Worm (Caenorhabditis elegans) whole organism, L4 larva: ENCODE results near the gene tmc-2.

Source experiments
- F37D6.2 ChIP-seq: sonication (generic microtip); optimal IDR thresholded peaks from 2 replicates; lab custom pipeline; 2016; ENCODE audit warnings: mild to moderate bottlenecking, missing genetic modification characterization, missing compliant biosample characterization
- F44E2.7 ChIP-seq: fragments of 200-800 bp; sonication (Bioruptor generic); IDR thresholded peaks from 2 replicates; pipeline ENCODE4 v2.1.2; 2022; ENCODE audit warnings: missing genetic modification characterization, missing compliant biosample characterization
- F49E8.2 ChIP-seq: sonication (generic microtip); optimal IDR thresholded peaks from 2 replicates; lab custom pipeline; 2016; ENCODE audit warnings: missing compliant biosample characterization, mild to moderate bottlenecking, missing genetic modification characterization, borderline replicate concordance
- R02D3.7 ChIP-seq: fragments of 150-350 bp; sonication (generic microtip); optimal IDR thresholded peaks from 3 replicates; lab custom pipeline; 2014; ENCODE audit warnings: missing biosample characterization, missing genetic modification characterization
- Y105C5A.15 ChIP-seq: fragments of 200-800 bp; sonication (Bioruptor generic); IDR thresholded peaks from 2 replicates; pipeline ENCODE4 v1.3.6; 2022; ENCODE audit warnings: missing genetic modification characterization, missing compliant biosample characterization
- Y75B8A.6 ChIP-seq: fragments of 200-800 bp; sonication (Bioruptor generic); IDR thresholded peaks from 2 replicates; pipeline ENCODE4 v1.3.6; 2022; ENCODE audit warnings: missing genetic modification reagents, missing genetic modification characterization, missing compliant biosample characterization
- ZK546.5 ChIP-seq, 2 experiments: sonication (generic microtip); optimal IDR thresholded peaks; 2 replicates each; lab custom pipeline; 2017; ENCODE audit warnings: missing biosample characterization in 2 of 2, missing genetic modification characterization in 2 of 2
- aha-1 ChIP-seq: fragments of 150-350 bp; peaks from one replicate; lab custom pipeline; 2014; ENCODE audit warnings: missing biosample characterization, missing genetic modification characterization
- aly-2 ChIP-seq: sonication (generic microtip); optimal IDR thresholded peaks from 2 replicates; lab custom pipeline; 2018; ENCODE audit warnings: missing biosample characterization, missing genetic modification characterization
- attf-4 ChIP-seq: sonication (generic microtip); optimal IDR thresholded peaks from 3 replicates; lab custom pipeline; 2017; ENCODE audit warnings: missing biosample characterization, missing genetic modification characterization
- ceh-20 ChIP-seq: fragments of 200-800 bp; sonication (Bioruptor generic); IDR thresholded peaks from 2 replicates; pipeline ENCODE4 v1.3.6; 2022; ENCODE audit warnings: missing genetic modification reagents, missing genetic modification characterization, missing compliant biosample characterization
- ceh-32 ChIP-seq: sonication (generic microtip); optimal IDR thresholded peaks from 2 replicates; lab custom pipeline; 2016; ENCODE audit warnings: mild to moderate bottlenecking, missing genetic modification characterization, missing compliant biosample characterization; ENCODE audit not compliant: poor library complexity
- ceh-82 ChIP-seq: sonication (generic microtip); optimal IDR thresholded peaks from 2 replicates; lab custom pipeline; 2017; ENCODE audit warnings: missing biosample characterization, missing genetic modification characterization
- daf-12 ChIP-seq: fragments of 150-350 bp; optimal IDR thresholded peaks from 2 replicates; lab custom pipeline; 2014; ENCODE audit warnings: missing biosample characterization, missing genetic modification reagents, missing genetic modification characterization
- daf-16 ChIP-seq, 3 experiments: sonication (generic microtip); optimal IDR thresholded peaks; 2 replicates each; lab custom pipeline; 2016 to 2017; ENCODE audit warnings: missing genetic modification characterization in 3 of 3, missing genetic modification reagents in 3 of 3, mild to moderate bottlenecking in 2 of 3, missing compliant biosample characterization in 2 of 3, missing biosample characterization in 1 of 3, moderate library complexity in 1 of 3
- daf-8 ChIP-seq: fragments of 200-800 bp; sonication (Bioruptor generic); IDR thresholded peaks from 2 replicates; pipeline ENCODE4 v1.3.6; 2022; ENCODE audit warnings: missing genetic modification characterization, missing compliant biosample characterization
- dmd-6 ChIP-seq: fragments of 200-800 bp; sonication (Bioruptor generic); IDR thresholded peaks from 2 replicates; pipeline ENCODE4 v1.3.6; 2022; ENCODE audit warnings: missing genetic modification reagents, missing genetic modification characterization, missing compliant biosample characterization
- dmd-9 ChIP-seq: fragments of 200-800 bp; sonication (Bioruptor generic); IDR thresholded peaks from 2 replicates; pipeline ENCODE4 v1.3.6; 2022; ENCODE audit warnings: missing genetic modification reagents, missing genetic modification characterization, missing compliant biosample characterization
- dve-1 ChIP-seq: sonication (generic microtip); optimal IDR thresholded peaks from 2 replicates; lab custom pipeline; 2017; ENCODE audit warnings: antibody characterized with exemption, mild to moderate bottlenecking, missing genetic modification characterization, missing compliant biosample characterization; ENCODE audit not compliant: insufficient read depth
- hlh-11 ChIP-seq: fragments of 200-800 bp; sonication (Bioruptor generic); optimal IDR thresholded peaks from 2 replicates; lab custom pipeline; 2018; ENCODE audit warnings: mild to moderate bottlenecking, missing genetic modification characterization, missing compliant biosample characterization
- hlh-30 ChIP-seq: sonication (generic microtip); optimal IDR thresholded peaks from 2 replicates; lab custom pipeline; 2017; ENCODE audit warnings: antibody characterized with exemption, mild to moderate bottlenecking, missing genetic modification characterization, missing compliant biosample characterization; ENCODE audit not compliant: insufficient read depth
- hmg-1.1 ChIP-seq: fragments of 200-800 bp; sonication (Bioruptor generic); IDR thresholded peaks from 2 replicates; pipeline ENCODE4 v1.3.6; 2022; ENCODE audit warnings: missing genetic modification reagents, missing genetic modification characterization, missing compliant biosample characterization
- lin-1 ChIP-seq: fragments of 200-800 bp; sonication (Bioruptor generic); IDR thresholded peaks from 2 replicates; pipeline ENCODE4 v1.3.6; 2022; ENCODE audit warnings: missing genetic modification reagents, missing genetic modification characterization, missing compliant biosample characterization
- lin-15B ChIP-seq: fragments of 150-350 bp; sonication (generic microtip); optimal IDR thresholded peaks from 3 replicates; lab custom pipeline; 2014; ENCODE audit warnings: missing biosample characterization, missing genetic modification characterization
- lin-29 ChIP-seq: fragments of 200-800 bp; sonication (Bioruptor generic); IDR thresholded peaks from 2 replicates; pipeline ENCODE4 v1.3.6; 2022; ENCODE audit warnings: missing genetic modification reagents, missing genetic modification characterization, missing compliant biosample characterization
- lin-38 ChIP-seq: fragments of 200-800 bp; sonication (Bioruptor generic); IDR thresholded peaks from 2 replicates; pipeline ENCODE4 v1.3.6; 2022; ENCODE audit warnings: missing genetic modification reagents, missing genetic modification characterization, missing compliant biosample characterization
- lir-3 ChIP-seq: sonication (generic microtip); optimal IDR thresholded peaks from 2 replicates; lab custom pipeline; 2016; ENCODE audit warnings: mild to moderate bottlenecking, missing genetic modification characterization, missing compliant biosample characterization
- lsy-2 ChIP-seq, 2 experiments: fragments of 150-350 bp in 1 of 2; sonication (generic microtip) in 1 of 2; optimal IDR thresholded peaks; 2 replicates each; lab custom pipeline; 2014 to 2017; ENCODE audit warnings: missing biosample characterization in 2 of 2, missing genetic modification characterization in 2 of 2
- madf-9 ChIP-seq: fragments of 200-800 bp; sonication (Bioruptor generic); conservative IDR thresholded peaks from 2 replicates; pipeline ENCODE4 v1.3.6; 2022; ENCODE audit warnings: missing genetic modification reagents, missing genetic modification characterization, missing compliant biosample characterization
- mep-1 ChIP-seq: fragments of 150-350 bp; sonication (generic microtip); optimal IDR thresholded peaks from 3 replicates; lab custom pipeline; 2014; ENCODE audit warnings: missing biosample characterization, missing genetic modification characterization
- mxl-2 ChIP-seq: fragments of 200-800 bp; sonication (Bioruptor generic); conservative IDR thresholded peaks from 2 replicates; pipeline ENCODE4 v1.3.6; 2022; ENCODE audit warnings: missing genetic modification reagents, missing genetic modification characterization, missing compliant biosample characterization
- mxl-3 ChIP-seq: fragments of 200-800 bp; sonication (Bioruptor generic); optimal IDR thresholded peaks from 2 replicates; lab custom pipeline; 2018; ENCODE audit warnings: mild to moderate bottlenecking, missing genetic modification characterization, missing compliant biosample characterization
- nhr-10 ChIP-seq: fragments of 150-350 bp; optimal IDR thresholded peaks from 2 replicates; lab custom pipeline; 2014; ENCODE audit warnings: missing biosample characterization, missing genetic modification characterization
- nhr-102 ChIP-seq: sonication (generic microtip); optimal IDR thresholded peaks from 2 replicates; lab custom pipeline; 2016; ENCODE audit warnings: mild to moderate bottlenecking, missing genetic modification characterization, moderate library complexity, missing compliant biosample characterization
- nhr-11 ChIP-seq: fragments of 150-350 bp; optimal IDR thresholded peaks from 2 replicates; lab custom pipeline; 2014; ENCODE audit warnings: missing biosample characterization, missing genetic modification characterization
- nhr-237 ChIP-seq: sonication (generic microtip); optimal IDR thresholded peaks from 2 replicates; lab custom pipeline; 2017; ENCODE audit warnings: missing biosample characterization, missing genetic modification characterization
- nhr-25 ChIP-seq: sonication (generic microtip); optimal IDR thresholded peaks from 2 replicates; lab custom pipeline; 2017; ENCODE audit warnings: missing genetic modification characterization, mild to moderate bottlenecking, missing compliant biosample characterization, antibody characterized with exemption, moderate library complexity, borderline replicate concordance; ENCODE audit not compliant: insufficient read depth
- nhr-28 ChIP-seq: fragments of 150-350 bp; optimal IDR thresholded peaks from 2 replicates; lab custom pipeline; 2014; ENCODE audit warnings: missing biosample characterization, missing genetic modification characterization
- nhr-42 ChIP-seq: fragments of 200-800 bp; sonication (Bioruptor generic); IDR thresholded peaks from 2 replicates; pipeline ENCODE4 v1.3.6; 2022; ENCODE audit warnings: missing genetic modification characterization, missing compliant biosample characterization
- nhr-6 ChIP-seq: fragments of 150-350 bp; optimal IDR thresholded peaks from 2 replicates; lab custom pipeline; 2014; ENCODE audit warnings: missing biosample characterization, missing genetic modification characterization
- nhr-77 ChIP-seq: fragments of 150-350 bp; optimal IDR thresholded peaks from 2 replicates; lab custom pipeline; 2014; ENCODE audit warnings: missing biosample characterization, missing genetic modification characterization
- saeg-2 ChIP-seq: fragments of 200-800 bp; sonication (Bioruptor generic); IDR thresholded peaks from 2 replicates; pipeline ENCODE4 v1.3.6; 2022; ENCODE audit warnings: missing genetic modification reagents, missing genetic modification characterization, missing compliant biosample characterization
- sdz-12 ChIP-seq: fragments of 200-800 bp; sonication (Bioruptor generic); optimal IDR thresholded peaks from 2 replicates; lab custom pipeline; 2018; ENCODE audit warnings: mild to moderate bottlenecking, missing genetic modification characterization, missing compliant biosample characterization
- snpc-1.2 ChIP-seq: fragments of 200-800 bp; sonication (Bioruptor generic); IDR thresholded peaks from 2 replicates; pipeline ENCODE4 v1.3.6; 2022; ENCODE audit warnings: missing genetic modification reagents, missing genetic modification characterization, missing compliant biosample characterization
- unc-62 ChIP-seq, 3 experiments: fragments of 150-350 bp in 1 of 3; sonication (generic microtip); optimal IDR thresholded peaks in 2 of 3; peaks in 1 of 3; 1 replicate in 1 of 3; 2 replicates in 2 of 3; lab custom pipeline; 2014 to 2017; ENCODE audit warnings: missing biosample characterization in 3 of 3, missing genetic modification characterization in 3 of 3, missing genetic modification reagents in 3 of 3, missing genotype in 1 of 3
- vab-7 ChIP-seq: fragments of 200-800 bp; sonication (Bioruptor generic); IDR thresholded peaks from 2 replicates; pipeline ENCODE4 v1.3.6; 2022; ENCODE audit warnings: missing genetic modification reagents, missing genetic modification characterization, missing compliant biosample characterization
- zag-1 ChIP-seq: fragments of 150-350 bp; optimal IDR thresholded peaks from 2 replicates; lab custom pipeline; 2014; ENCODE audit warnings: missing biosample characterization, missing genetic modification characterization
- zfp-3 ChIP-seq: fragments of 200-800 bp; sonication (Bioruptor generic); conservative IDR thresholded peaks from 2 replicates; pipeline ENCODE4 v1.3.6; 2022; ENCODE audit warnings: missing genetic modification reagents, missing genetic modification characterization, missing compliant biosample characterization
- zip-11 ChIP-seq: fragments of 200-800 bp; sonication (Bioruptor generic); IDR thresholded peaks from 2 replicates; pipeline ENCODE4 v1.3.6; 2022; ENCODE audit warnings: missing genetic modification characterization, missing compliant biosample characterization
- ztf-11 ChIP-seq: fragments of 150-350 bp; optimal IDR thresholded peaks from 2 replicates; lab custom pipeline; 2014; ENCODE audit warnings: missing biosample characterization, missing genetic modification characterization

The tmc-2 gene

ce11 chrX:9347380-9347979, 44.0 kb downstream of the tmc-2 start, which contains the start of gene oga-1 (continued):
- TF ChIP-seq madf-9 (GFP tag; lab: Robert Waterston, UW) (no peak), nhr-237 (tag; lab: Kevin White, UChicago) (no peak), lin-38 (GFP tag; lab: Robert Waterston, UW) (no peak), ztf-11 (tag; lab: Kevin White, UChicago) (no peak), F44E2.7 (GFP tag; lab: Robert Waterston, UW) (no peak), mxl-2 (GFP tag; lab: Robert Waterston, UW) (no peak), ceh-20 (no peak), Y105C5A.15 (GFP tag; lab: Robert Waterston, UW) (no peak), dmd-6 (GFP tag; lab: Robert Waterston, UW) (peak; percentile 85), hlh-11 (tag; lab: Kevin White, UChicago) (peak; percentile 95), hlh-30 (tag; lab: Kevin White, UChicago) (peak; percentile 99), hmg-1.1 (GFP tag; lab: Robert Waterston, UW) (peak; percentile 76), dve-1 (tag; lab: Kevin White, UChicago) (peak; percentile 84), F37D6.2 (tag; lab: Kevin White, UChicago) (no peak), attf-4 (no peak), nhr-10 (no peak), ZK546.5 (tag; optimal IDR thresholded peaks at IDR 0.05; lab: Kevin White, UChicago) (no peak), lin-1 (no peak), mep-1 (tag; lab: Kevin White, UChicago) (no peak), F49E8.2 (tag; lab: Kevin White, UChicago) (no peak), nhr-6 (tag; lab: Kevin White, UChicago) (peak; percentile 87), zip-11 (GFP tag; lab: Robert Waterston, UW) (no peak), sdz-12 (no peak), unc-62 (GFP tag; optimal IDR thresholded peaks at IDR 0.05 in 1 of 2; lab: Kevin White, UChicago) (no peak), unc-62 (tag; optimal IDR thresholded peaks at IDR 0.05; lab: Kevin White, UChicago) (no peak), daf-12 (tag; lab: Kevin White, UChicago) (no peak), vab-7 (GFP tag; lab: Robert Waterston, UW) (no peak), daf-8 (GFP tag; lab: Robert Waterston, UW) (no peak), zag-1 (tag; lab: Kevin White, UChicago) (no peak), R02D3.7 (tag; lab: Kevin White, UChicago) (no peak), daf-16 (GFP tag; optimal IDR thresholded peaks at IDR 0.05; lab: Kevin White, UChicago) (no peak), daf-16 (tag; optimal IDR thresholded peaks at IDR 0.05; lab: Kevin White, UChicago) (peak; percentile 98), lin-15B (tag; lab: Kevin White, UChicago) (no peak), lin-29 (GFP tag; lab: Robert Waterston, UW) (no peak), nhr-102 (tag; lab: Kevin White, UChicago) (no peak), nhr-11 (tag; lab: Kevin White, UChicago) (peak; percentile 91), mxl-3 (GFP tag; lab: Kevin White, UChicago) (peak; percentile 77), nhr-28 (no peak), Y75B8A.6 (GFP tag; lab: Robert Waterston, UW) (no peak), ceh-32 (tag; lab: Kevin White, UChicago) (no peak), saeg-2 (GFP tag; lab: Robert Waterston, UW) (no peak), nhr-77 (no peak), zfp-3 (no peak), aha-1 (tag; lab: Kevin White, UChicago) (peak; percentile 83), lir-3 (tag; lab: Kevin White, UChicago) (no peak), nhr-25 (no peak), lsy-2 (tag; optimal IDR thresholded peaks at IDR 0.05; lab: Kevin White, UChicago) (no peak), snpc-1.2 (GFP tag; lab: Robert Waterston, UW) (no peak), aly-2 (tag; lab: Kevin White, UChicago) (no peak), nhr-42 (GFP tag; lab: Robert Waterston, UW) (peak; percentile 50; the same call in 1 of the 2 replicates), ceh-82 (tag; lab: Kevin White, UChicago) (no peak), dmd-9 (GFP tag; lab: Robert Waterston, UW) (peak; percentile 24; the same call in 1 of the 2 replicates)
